Worm (Caenorhabditis elegans) whole organism, young adult: ENCODE data around the gene epg-9.
A peak's percentile ranks its signal among the peaks of the same experiment; 100 is the strongest.

Source experiments
- B0035.1 ChIP-seq: sonication (generic microtip); optimal IDR thresholded peaks from 2 replicates; lab custom pipeline; 2016; ENCODE audit warnings: missing genetic modification characterization, mild to moderate bottlenecking, missing compliant biosample characterization, missing genotype, missing genetic modification reagents
- B0336.3 ChIP-seq: fragments of 200-800 bp; sonication (Bioruptor generic); IDR thresholded peaks from 2 replicates; pipeline ENCODE4 v1.3.6; 2022; ENCODE audit warnings: missing genetic modification characterization, missing compliant biosample characterization
- F52B5.7 ChIP-seq: sonication (generic microtip); optimal IDR thresholded peaks from 2 replicates; lab custom pipeline; 2016; ENCODE audit warnings: mild to moderate bottlenecking, missing genetic modification characterization, missing compliant biosample characterization
- F55B11.4 ChIP-seq: sonication (generic microtip); optimal IDR thresholded peaks from 2 replicates; lab custom pipeline; 2016; ENCODE audit warnings: missing compliant biosample characterization, missing genetic modification characterization, borderline replicate concordance; ENCODE audit not compliant: insufficient read depth
- K12H6.12 ChIP-seq: fragments of 200-800 bp; sonication (Bioruptor generic); optimal IDR thresholded peaks from 2 replicates; lab custom pipeline; 2018; ENCODE audit warnings: mild to moderate bottlenecking, missing genetic modification characterization, missing compliant biosample characterization
- Y95B8A.8 ChIP-seq: fragments of 200-800 bp; sonication (Bioruptor generic); IDR thresholded peaks from 2 replicates; pipeline ENCODE4 v1.3.6; 2022; ENCODE audit warnings: missing genetic modification reagents, missing genetic modification characterization, missing compliant biosample characterization
- ama-1 ChIP-seq, 3 experiments: fragments of 150-350 bp in 1 of 3; sonication (generic microtip) in 2 of 3; optimal IDR thresholded peaks; 2 replicates each; lab custom pipeline; 2014 to 2018; ENCODE audit warnings: missing biosample characterization in 2 of 3, missing genetic modification characterization in 2 of 3, missing genetic modification reagents in 2 of 3
- athp-1 ChIP-seq: sonication (generic microtip); optimal IDR thresholded peaks from 2 replicates; lab custom pipeline; 2017; ENCODE audit warnings: mild to moderate bottlenecking, missing genetic modification characterization, missing compliant biosample characterization
- attf-3 ChIP-seq: fragments of 200-800 bp; sonication (Bioruptor generic); conservative IDR thresholded peaks from 2 replicates; pipeline ENCODE4 v1.3.6; 2022; ENCODE audit warnings: missing genetic modification reagents, missing genetic modification characterization, missing compliant biosample characterization
- bed-2 ChIP-seq: fragments of 200-800 bp; sonication (Bioruptor generic); IDR thresholded peaks from 2 replicates; pipeline ENCODE4 v1.3.6; 2022; ENCODE audit warnings: missing genetic modification reagents, missing genetic modification characterization, missing compliant biosample characterization
- cebp-1 ChIP-seq, 2 experiments: fragments of 200-800 bp in 1 of 2; sonication (Bioruptor generic) in 1 of 2; sonication (generic microtip) in 1 of 2; IDR thresholded peaks in 1 of 2; optimal IDR thresholded peaks in 1 of 2; 2 replicates each; pipeline versions ENCODE4 v1.3.6 to Lab custom; 2017 to 2022; ENCODE audit warnings: missing compliant biosample characterization in 2 of 2, missing genetic modification characterization in 2 of 2, mild to moderate bottlenecking in 1 of 2, missing genetic modification reagents in 1 of 2, moderate library complexity in 1 of 2
- ceh-58 ChIP-seq: fragments of 200-800 bp; sonication (Bioruptor generic); IDR thresholded peaks from 2 replicates; pipeline ENCODE4 v1.3.6; 2022; ENCODE audit warnings: missing genetic modification characterization, missing compliant biosample characterization
- efl-1 ChIP-seq: fragments of 150-350 bp; optimal IDR thresholded peaks from 2 replicates; lab custom pipeline; 2014; ENCODE audit warnings: missing biosample characterization, missing genetic modification reagents, missing genetic modification characterization
- egrh-3 ChIP-seq: fragments of 200-800 bp; sonication (Bioruptor generic); IDR thresholded peaks from 2 replicates; pipeline ENCODE4 v1.3.6; 2022; ENCODE audit warnings: missing genetic modification reagents, missing genetic modification characterization, missing compliant biosample characterization
- ekl-4 ChIP-seq: fragments of 200-800 bp; sonication (Bioruptor generic); IDR thresholded peaks from 2 replicates; pipeline ENCODE4 v1.3.6; 2022; ENCODE audit warnings: missing genetic modification reagents, missing genetic modification characterization, missing compliant biosample characterization
- him-1 ChIP-seq: sonication (generic microtip); optimal IDR thresholded peaks from 2 replicates; lab custom pipeline; 2016; ENCODE audit warnings: missing genotype, missing genetic modification reagents, missing genetic modification characterization, missing compliant biosample characterization
- hlh-26 ChIP-seq: fragments of 200-800 bp; sonication (Bioruptor generic); conservative IDR thresholded peaks from 2 replicates; pipeline ENCODE4 v1.3.6; 2022; ENCODE audit warnings: missing genetic modification reagents, missing genetic modification characterization, missing compliant biosample characterization
- hsf-1 ChIP-seq: fragments of 200-800 bp; sonication (Bioruptor generic); IDR thresholded peaks from 2 replicates; pipeline ENCODE4 v1.3.6; 2022; ENCODE audit warnings: missing genetic modification reagents, missing genetic modification characterization, missing compliant biosample characterization
- lin-26 ChIP-seq: fragments of 200-800 bp; sonication (Bioruptor generic); IDR thresholded peaks from 2 replicates; pipeline ENCODE4 v1.3.6; 2022; ENCODE audit warnings: missing genetic modification reagents, missing genetic modification characterization, missing compliant biosample characterization
- lin-54 ChIP-seq: fragments of 200-800 bp; sonication (Bioruptor generic); optimal IDR thresholded peaks from 2 replicates; lab custom pipeline; 2018; ENCODE audit warnings: mild to moderate bottlenecking, missing genetic modification characterization, missing compliant biosample characterization
- lsl-1 ChIP-seq: fragments of 200-800 bp; sonication (Bioruptor generic); optimal IDR thresholded peaks from 2 replicates; lab custom pipeline; 2018; ENCODE audit warnings: mild to moderate bottlenecking, missing genetic modification characterization, moderate library complexity, missing compliant biosample characterization
- madf-3 ChIP-seq: fragments of 200-800 bp; sonication (Bioruptor generic); IDR thresholded peaks from 2 replicates; pipeline ENCODE4 v1.3.6; 2022; ENCODE audit warnings: missing genetic modification reagents, missing genetic modification characterization, missing compliant biosample characterization
- nfyb-1 ChIP-seq: fragments of 200-800 bp; sonication (Bioruptor generic); IDR thresholded peaks from 2 replicates; pipeline ENCODE4 v1.3.6; 2022; ENCODE audit warnings: missing genetic modification reagents, missing genetic modification characterization, missing compliant biosample characterization
- pha-4 ChIP-seq: fragments of 150-350 bp; sonication (generic microtip); optimal IDR thresholded peaks from 2 replicates; lab custom pipeline; 2014; ENCODE audit warnings: missing biosample characterization, missing genetic modification reagents, missing genetic modification characterization
- rcor-1 ChIP-seq: fragments of 200-800 bp; sonication (Bioruptor generic); IDR thresholded peaks from 2 replicates; pipeline ENCODE4 v1.3.6; 2022; ENCODE audit warnings: missing genetic modification reagents, missing genetic modification characterization, missing compliant biosample characterization
- repo-1 ChIP-seq: sonication (generic microtip); optimal IDR thresholded peaks from 2 replicates; lab custom pipeline; 2017; ENCODE audit warnings: mild to moderate bottlenecking, missing genetic modification characterization, missing compliant biosample characterization
- snpc-3.4 ChIP-seq: sonication (generic microtip); optimal IDR thresholded peaks from 2 replicates; lab custom pipeline; 2017; ENCODE audit warnings: missing genetic modification characterization, mild to moderate bottlenecking, missing compliant biosample characterization, antibody characterized with exemption, moderate library complexity, missing genotype, missing genetic modification reagents
- snpc-4 ChIP-seq, 5 experiments: fragments of 150-350 bp in 1 of 5; sonication (generic microtip) in 4 of 5; optimal IDR thresholded peaks; 2 replicates each; lab custom pipeline; 2014 to 2018; ENCODE audit warnings: missing genetic modification characterization in 5 of 5, missing biosample characterization in 3 of 5, antibody characterized with exemption in 2 of 5, mild to moderate bottlenecking in 2 of 5, missing compliant biosample characterization in 2 of 5, missing genotype in 2 of 5, moderate library complexity in 2 of 5, missing genetic modification reagents in 1 of 5
- tlf-1 ChIP-seq: fragments of 200-800 bp; sonication (Bioruptor generic); optimal IDR thresholded peaks from 2 replicates; lab custom pipeline; 2018; ENCODE audit warnings: mild to moderate bottlenecking, missing genetic modification characterization, missing compliant biosample characterization
- zfh-2 ChIP-seq: fragments of 200-800 bp; sonication (Bioruptor generic); conservative IDR thresholded peaks from 2 replicates; pipeline ENCODE4 v1.3.6; 2022; ENCODE audit warnings: missing genetic modification reagents, missing genetic modification characterization, missing compliant biosample characterization
- zim-3 ChIP-seq: sonication (generic microtip); optimal IDR thresholded peaks from 2 replicates; lab custom pipeline; 2017; ENCODE audit warnings: mild to moderate bottlenecking, missing genetic modification characterization, moderate library complexity, missing compliant biosample characterization
- ztf-18 ChIP-seq: sonication (generic microtip); optimal IDR thresholded peaks from 2 replicates; lab custom pipeline; 2016; ENCODE audit warnings: missing genotype, mild to moderate bottlenecking, missing genetic modification characterization, missing compliant biosample characterization
- ztf-26 ChIP-seq: sonication (generic microtip); optimal IDR thresholded peaks from 2 replicates; lab custom pipeline; 2017; ENCODE audit warnings: missing genetic modification characterization, missing compliant biosample characterization
- ztf-28 ChIP-seq: fragments of 200-800 bp; sonication (Bioruptor generic); IDR thresholded peaks from 2 replicates; pipeline ENCODE4 v1.3.6; 2022; ENCODE audit warnings: missing genetic modification reagents, missing genetic modification characterization, missing compliant biosample characterization

Gene epg-9

ce11 chrIV:2607513-2608101 lies 6.7 kb downstream of the epg-9 start, which contains the start of gene vamp-7 (continued):
- TF ChIP-seq him-1 (tag; lab: Kevin White, UChicago): peak; percentile 1
- peak; percentile 45 for TF ChIP-seq repo-1 (tag; lab: Kevin White, UChicago)
- TF ChIP-seq F55B11.4 (tag; lab: Kevin White, UChicago): no peak
- peak; percentile 59 for TF ChIP-seq snpc-3.4 (tag; lab: Kevin White, UChicago)
- peak; percentile 89 for TF ChIP-seq lsl-1
- no peak for TF ChIP-seq bed-2 (GFP tag; lab: Robert Waterston, UW)
- TF ChIP-seq hlh-26 (GFP tag; lab: Robert Waterston, UW): no peak
- TF ChIP-seq F52B5.7 (tag; lab: Kevin White, UChicago): no peak
- TF ChIP-seq tlf-1: peak; percentile 55
- 0 out of 2 replicates have a peak, but pooled peaks have one; percentile 18 for TF ChIP-seq rcor-1 (GFP tag; lab: Robert Waterston, UW)
- TF ChIP-seq lin-26: 0 out of 2 replicates have a peak, but pooled peaks have one; percentile 14
- TF ChIP-seq ekl-4: no peak
- peak; percentile 49 for TF ChIP-seq athp-1
- TF ChIP-seq efl-1: peak; percentile 78

ce11 chrIV:2610409-2610808 lies 9.5 kb downstream of the epg-9 start, which contains the start of gene Y69A2AR.32:
Y69A2AR.32 (plus strand) TSS chrIV:2610436.
- TF ChIP-seq B0336.3 (peak; percentile 52; the same call in 1 of the 2 replicates), egrh-3 (GFP tag; lab: Robert Waterston, UW) (peak; percentile 30; the same call in 1 of the 2 replicates), cebp-1 (GFP tag; IDR thresholded peaks at IDR 0.05; lab: Robert Waterston, UW) (no peak), cebp-1 (tag; optimal IDR thresholded peaks at IDR 0.05; lab: Kevin White, UChicago) (peak; percentile 5), pha-4 (tag; lab: Kevin White, UChicago) (no peak), nfyb-1 (GFP tag; lab: Robert Waterston, UW) (0 out of 2 replicates have a peak, but pooled peaks have one; percentile 14), zfh-2 (GFP tag; lab: Robert Waterston, UW) (peak; percentile 74; the same call in 1 of the 2 replicates), ztf-18 (tag; lab: Kevin White, UChicago) (no peak), zim-3 (tag; lab: Kevin White, UChicago) (peak; percentile 45), athp-1 (no peak), madf-3 (GFP tag; lab: Robert Waterston, UW) (peak; percentile 80; the same call in 1 of the 2 replicates), K12H6.12 (tag; lab: Kevin White, UChicago) (no peak)

ce11 chrIV:2610974-2611373 lies 10.0 kb downstream of the epg-9 start:
- TF ChIP-seq ztf-28 (GFP tag; lab: Robert Waterston, UW) (no peak), attf-3 (peak; percentile 87)

- TF ChIP-seq ama-1 (optimal IDR thresholded peaks at IDR 0.05; lab: Kevin White, UChicago) (no peak), ama-1 (GFP tag; optimal IDR thresholded peaks at IDR 0.05; lab: Kevin White, UChicago) (no peak), efl-1 (peak; percentile 57)
These were observed 12.1 kb downstream of the epg-9 start, which contains the start of gene Y69A2AR.28 for ce11 chrIV:2613011-2613503. Y69A2AR.28 (minus strand) TSS chrIV:2613061.

- TF ChIP-seq B0035.1 (tag; lab: Kevin White, UChicago) (no peak), hsf-1 (GFP tag; lab: Robert Waterston, UW) (no peak), ztf-26 (tag; lab: Kevin White, UChicago) (no peak), snpc-4 (GFP tag; optimal IDR thresholded peaks at IDR 0.05; lab: Kevin White, UChicago) (no peak), snpc-4 (tag; optimal IDR thresholded peaks at IDR 0.05; lab: Kevin White, UChicago) (no peak), F52B5.7 (tag; lab: Kevin White, UChicago) (no peak), Y95B8A.8 (GFP tag; lab: Robert Waterston, UW) (no peak), ceh-58 (GFP tag; lab: Robert Waterston, UW) (no peak), K12H6.12 (tag; lab: Kevin White, UChicago) (no peak), lin-54 (GFP tag; lab: Kevin White, UChicago) (no peak), repo-1 (tag; lab: Kevin White, UChicago) (no peak)
These were observed 12.9 kb downstream of the epg-9 start, which contains the start of gene daao-1 for ce11 chrIV:2613754-2614244. daao-1 (plus strand) TSS chrIV:2614194.
